Worm (Caenorhabditis elegans): ENCODE measurements around the gene ivns-1.
A peak's percentile ranks its signal among the peaks of the same experiment; 100 is the strongest.

ivns-1 gene

ce11 chrX:12656420-12657033, 22.4 kb upstream of the ivns-1 start:
- TF ChIP-seq bed-3 (GFP tag; optimal IDR thresholded peaks at IDR 0.05) (no peak), snpc-4 (tag; optimal IDR thresholded peaks at IDR 0.05) (no peak), sem-2 (GFP tag; optimal IDR thresholded peaks at IDR 0.05) (no peak), ham-2 (GFP tag; optimal IDR thresholded peaks at IDR 0.05) (peak; percentile 26), lsy-2 (tag; optimal IDR thresholded peaks at IDR 0.05) (no peak), zip-8 (tag; optimal IDR thresholded peaks at IDR 0.05) (no peak), ceh-43 (GFP tag; optimal IDR thresholded peaks at IDR 0.05) (no peak), blmp-1 (tag; optimal IDR thresholded peaks at IDR 0.05) (peak; percentile 79)

DNA sequence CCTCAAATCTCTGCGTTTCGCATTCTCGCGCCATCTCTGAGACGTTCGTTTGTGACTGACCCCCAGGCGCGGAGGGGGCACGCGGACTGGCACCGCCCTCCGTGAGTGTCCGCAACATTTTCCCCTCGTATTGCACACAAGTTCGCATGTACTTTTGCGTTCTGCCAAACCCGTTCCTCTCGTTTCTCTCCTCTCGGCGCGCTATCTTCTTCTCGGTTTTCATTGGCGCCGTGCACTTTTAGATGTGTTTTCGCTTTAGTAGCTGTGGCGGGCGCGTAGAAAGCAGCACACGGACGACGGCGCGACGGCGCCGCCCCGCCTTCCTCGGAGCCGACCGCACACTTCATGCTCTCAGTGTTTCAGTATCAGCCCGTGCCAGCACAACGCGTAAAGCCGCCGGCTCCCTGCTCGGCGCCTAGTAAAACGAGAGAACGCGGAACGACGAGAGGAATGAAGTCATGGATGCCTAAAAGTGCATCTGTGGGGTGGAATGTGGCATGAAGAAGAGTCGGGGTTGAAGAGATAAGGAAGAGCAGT, 21.3 kb upstream of the ivns-1 start:
- TF ChIP-seq sem-2 (GFP tag; optimal IDR thresholded peaks at IDR 0.05) (no peak), lin-13 (tag; optimal IDR thresholded peaks at IDR 0.05) (no peak), ceh-43 (GFP tag; optimal IDR thresholded peaks at IDR 0.05) (no peak), ceh-39 (tag; optimal IDR thresholded peaks at IDR 0.05) (no peak), ztf-11 (tag; optimal IDR thresholded peaks at IDR 0.05) (no peak), flh-1 (GFP tag; optimal IDR thresholded peaks at IDR 0.05) (no peak), nhr-2 (tag; optimal IDR thresholded peaks at IDR 0.05) (no peak), nhr-28 (tag; optimal IDR thresholded peaks at IDR 0.05) (no peak), ham-2 (GFP tag; optimal IDR thresholded peaks at IDR 0.05) (no peak), ces-1 (GFP tag; optimal IDR thresholded peaks at IDR 0.05) (no peak)

DNA sequence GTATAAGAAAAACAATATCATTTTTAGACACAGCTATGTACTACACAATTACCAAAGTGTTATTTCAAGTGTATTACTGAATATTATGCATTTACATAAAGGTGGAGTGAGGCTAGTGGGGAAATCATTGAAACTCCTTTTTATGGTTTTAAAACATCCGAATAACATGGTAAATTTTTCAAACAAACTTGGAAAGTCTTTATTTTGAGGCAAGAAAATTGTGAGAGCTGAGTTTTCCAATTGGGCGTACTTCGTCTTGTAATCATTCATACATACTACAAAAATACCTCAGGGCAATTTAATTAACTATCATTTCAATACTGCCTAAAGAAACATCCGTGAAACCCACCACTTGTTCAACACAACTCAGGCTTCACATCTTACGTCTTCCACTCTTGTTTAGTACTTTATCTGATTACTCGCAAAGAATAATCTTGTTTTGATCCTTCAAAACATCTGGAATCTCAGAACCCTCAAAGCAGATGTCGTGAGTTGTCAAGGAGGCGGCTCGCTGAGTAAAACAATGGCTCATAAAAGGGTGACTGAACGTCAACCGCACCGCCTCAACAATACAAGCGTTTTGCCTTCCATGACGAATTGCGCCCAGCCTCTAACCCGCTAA, 12.5 kb upstream of the ivns-1 start, which contains the start of gene zmp-5:
Gene zmp-5 (plus strand): TSS at position 572 of the 622 bp plus-strand sequence.
- TF ChIP-seq hlh-1 (tag; optimal IDR thresholded peaks at IDR 0.05) = no peak
- TF ChIP-seq mls-2 (tag; optimal IDR thresholded peaks at IDR 0.05) = no peak
- TF ChIP-seq sem-2 (GFP tag; optimal IDR thresholded peaks at IDR 0.05) = no peak
- no peak for TF ChIP-seq nhr-76 (tag; optimal IDR thresholded peaks at IDR 0.05)
- TF ChIP-seq blmp-1 (tag; optimal IDR thresholded peaks at IDR 0.05) = no peak
- no peak for TF ChIP-seq tbx-8 (GFP tag; optimal IDR thresholded peaks at IDR 0.05)
- TF ChIP-seq ceh-83 (GFP tag; optimal IDR thresholded peaks at IDR 0.05) = no peak
- TF ChIP-seq mep-1 (tag; optimal IDR thresholded peaks at IDR 0.05) = no peak
- TF ChIP-seq cnd-1 (tag; optimal IDR thresholded peaks at IDR 0.05) = no peak
- TF ChIP-seq elt-3 (tag; optimal IDR thresholded peaks at IDR 0.05) = no peak
- TF ChIP-seq flh-1 (GFP tag; optimal IDR thresholded peaks at IDR 0.05) = no peak
- no peak for TF ChIP-seq ces-1 (GFP tag; optimal IDR thresholded peaks at IDR 0.05)
- no peak for TF ChIP-seq unc-62 (GFP tag; optimal IDR thresholded peaks at IDR 0.05)
- TF ChIP-seq pha-4 (tag; optimal IDR thresholded peaks at IDR 0.05) = no peak
- TF ChIP-seq elt-1 (tag; optimal IDR thresholded peaks at IDR 0.05; ENCODE audit: borderline replicate concordance, insufficient read depth) = no peak
- no peak for TF ChIP-seq ceh-43 (GFP tag; optimal IDR thresholded peaks at IDR 0.05)
- TF ChIP-seq M03D4.4 (tag; optimal IDR thresholded peaks at IDR 0.05) = no peak

ce11 chrX:12645846-12646245, 11.7 kb upstream of the ivns-1 start:
- TF ChIP-seq flh-1 (GFP tag; optimal IDR thresholded peaks at IDR 0.05) = no peak
- no peak for TF ChIP-seq nhr-76 (tag; optimal IDR thresholded peaks at IDR 0.05)
- TF ChIP-seq lsy-2 (tag; optimal IDR thresholded peaks at IDR 0.05) = no peak
- TF ChIP-seq sptf-1 (tag; optimal IDR thresholded peaks at IDR 0.05) = no peak
- no peak for TF ChIP-seq mls-2 (tag; optimal IDR thresholded peaks at IDR 0.05)
- TF ChIP-seq unc-39 (tag; optimal IDR thresholded peaks at IDR 0.05) = no peak
- no peak for TF ChIP-seq blmp-1 (tag; optimal IDR thresholded peaks at IDR 0.05)
- TF ChIP-seq ceh-39 (tag; optimal IDR thresholded peaks at IDR 0.05) = no peak
- TF ChIP-seq ceh-43 (GFP tag; optimal IDR thresholded peaks at IDR 0.05) = no peak
- no peak for TF ChIP-seq sem-2 (GFP tag; optimal IDR thresholded peaks at IDR 0.05)
- TF ChIP-seq lin-32 (GFP tag; optimal IDR thresholded peaks at IDR 0.05) = no peak
- no peak for TF ChIP-seq hlh-1 (tag; optimal IDR thresholded peaks at IDR 0.05)

DNA sequence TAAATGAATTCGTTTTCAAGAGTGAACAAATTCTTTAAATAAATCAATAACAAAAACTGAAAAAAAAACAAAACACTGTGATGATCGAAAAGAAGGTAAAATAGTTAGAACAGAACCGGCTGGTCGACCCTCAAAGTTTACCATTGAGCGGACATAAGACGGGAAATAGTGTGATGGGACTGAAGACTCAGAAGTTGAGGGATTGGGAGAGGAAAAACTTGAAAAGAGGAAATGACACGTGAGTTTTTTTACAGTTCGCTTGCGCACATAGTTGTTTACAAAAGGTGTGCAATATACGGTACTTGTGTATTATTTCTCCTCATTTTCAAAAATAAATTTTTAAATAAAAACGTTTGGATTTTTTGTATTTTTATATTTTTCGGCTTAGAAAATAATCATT, 8.8 kb upstream of the ivns-1 start:
- no peak for TF ChIP-seq nhr-76 (tag; optimal IDR thresholded peaks at IDR 0.05)
- no peak for TF ChIP-seq unc-120 (tag; optimal IDR thresholded peaks at IDR 0.05; ENCODE audit: poor library complexity, severe bottlenecking)
- no peak for TF ChIP-seq sptf-1 (tag; optimal IDR thresholded peaks at IDR 0.05)
- no peak for TF ChIP-seq nhr-2 (tag; optimal IDR thresholded peaks at IDR 0.05)
- no peak for TF ChIP-seq unc-39 (tag; optimal IDR thresholded peaks at IDR 0.05)
- no peak for TF ChIP-seq cnd-1 (tag; optimal IDR thresholded peaks at IDR 0.05)
- no peak for TF ChIP-seq ceh-43 (GFP tag; optimal IDR thresholded peaks at IDR 0.05)
- no peak for TF ChIP-seq bed-3 (GFP tag; optimal IDR thresholded peaks at IDR 0.05)
- no peak for TF ChIP-seq blmp-1 (tag; optimal IDR thresholded peaks at IDR 0.05)
- TF ChIP-seq lin-13 (tag; optimal IDR thresholded peaks at IDR 0.05) = no peak
- no peak for TF ChIP-seq ceh-83 (GFP tag; optimal IDR thresholded peaks at IDR 0.05)
- TF ChIP-seq unc-62 (GFP tag; optimal IDR thresholded peaks at IDR 0.05) = no peak
- no peak for TF ChIP-seq M03D4.4 (tag; optimal IDR thresholded peaks at IDR 0.05)
- no peak for TF ChIP-seq mls-2 (tag; optimal IDR thresholded peaks at IDR 0.05)
- TF ChIP-seq nhr-237 (tag; optimal IDR thresholded peaks at IDR 0.05) = no peak
- no peak for TF ChIP-seq zip-8 (tag; optimal IDR thresholded peaks at IDR 0.05)
- no peak for TF ChIP-seq tbx-8 (GFP tag; optimal IDR thresholded peaks at IDR 0.05)
- TF ChIP-seq ham-2 (GFP tag; optimal IDR thresholded peaks at IDR 0.05) = no peak
- TF ChIP-seq elt-1 (tag; optimal IDR thresholded peaks at IDR 0.05; ENCODE audit: borderline replicate concordance, insufficient read depth) = no peak
